Fruit fly (Drosophila melanogaster): ENCODE measurements around the gene CG11630.

dm6 chr2L:21752798-21753197, 31.1 kb downstream of the CG11630 start:
- TF ChIP-seq Dll (optimal IDR thresholded peaks at IDR 0.05) (no peak), psq (optimal IDR thresholded peaks at IDR 0.05) (no peak), pan (optimal IDR thresholded peaks at IDR 0.05) (no peak), usp (GFP tag; optimal IDR thresholded peaks at IDR 0.05) (no peak), CG8478 (optimal IDR thresholded peaks at IDR 0.05) (no peak)
